Worm (Caenorhabditis elegans) whole organism, L4 larva: ENCODE data around the gene C28F5.1.

ENCODE experiments used
- F10B5.3 ChIP-seq: sonication (generic microtip); optimal IDR thresholded peaks from 2 replicates; lab custom pipeline; 2016; ENCODE audit warnings: mild to moderate bottlenecking, missing genetic modification characterization, missing compliant biosample characterization
- F37D6.2 ChIP-seq: sonication (generic microtip); optimal IDR thresholded peaks from 2 replicates; lab custom pipeline; 2016; ENCODE audit warnings: mild to moderate bottlenecking, missing genetic modification characterization, missing compliant biosample characterization
- R02D3.7 ChIP-seq: fragments of 150-350 bp; sonication (generic microtip); optimal IDR thresholded peaks from 3 replicates; lab custom pipeline; 2014; ENCODE audit warnings: missing biosample characterization, missing genetic modification characterization
- T20F7.1 ChIP-seq: fragments of 200-800 bp; sonication (Bioruptor generic); optimal IDR thresholded peaks from 2 replicates; lab custom pipeline; 2018; ENCODE audit warnings: mild to moderate bottlenecking, missing genetic modification characterization, missing compliant biosample characterization
- T26A8.4 ChIP-seq: fragments of 200-800 bp; sonication (Bioruptor generic); IDR thresholded peaks from 2 replicates; pipeline ENCODE4 v1.3.6; 2022; ENCODE audit warnings: missing genetic modification characterization, missing compliant biosample characterization
- Y105C5A.15 ChIP-seq: fragments of 200-800 bp; sonication (Bioruptor generic); IDR thresholded peaks from 2 replicates; pipeline ENCODE4 v1.3.6; 2022; ENCODE audit warnings: missing genetic modification characterization, missing compliant biosample characterization
- aha-1 ChIP-seq: fragments of 150-350 bp; peaks from one replicate; lab custom pipeline; 2014; ENCODE audit warnings: missing biosample characterization, missing genetic modification characterization
- aly-2 ChIP-seq: sonication (generic microtip); optimal IDR thresholded peaks from 2 replicates; lab custom pipeline; 2018; ENCODE audit warnings: missing biosample characterization, missing genetic modification characterization
- arid-1 ChIP-seq: fragments of 200-800 bp; sonication (Bioruptor generic); conservative IDR thresholded peaks from 2 replicates; pipeline ENCODE4 v1.3.6; 2022; ENCODE audit warnings: missing genetic modification reagents, missing genetic modification characterization, missing compliant biosample characterization
- attf-4 ChIP-seq: sonication (generic microtip); optimal IDR thresholded peaks from 3 replicates; lab custom pipeline; 2017; ENCODE audit warnings: missing biosample characterization, missing genetic modification characterization
- ceh-28 ChIP-seq: fragments of 150-350 bp; optimal IDR thresholded peaks from 2 replicates; lab custom pipeline; 2014; ENCODE audit warnings: missing biosample characterization, missing genetic modification reagents, missing genetic modification characterization
- ceh-32 ChIP-seq: sonication (generic microtip); optimal IDR thresholded peaks from 2 replicates; lab custom pipeline; 2016; ENCODE audit warnings: mild to moderate bottlenecking, missing genetic modification characterization, missing compliant biosample characterization; ENCODE audit not compliant: poor library complexity
- ctbp-1 ChIP-seq: fragments of 200-800 bp; sonication (Bioruptor generic); IDR thresholded peaks from 2 replicates; pipeline ENCODE4 v1.3.6; 2022; ENCODE audit warnings: missing genetic modification reagents, missing genetic modification characterization, missing compliant biosample characterization
- daf-19 ChIP-seq: fragments of 200-800 bp; sonication (Bioruptor generic); conservative IDR thresholded peaks from 2 replicates; pipeline ENCODE4 v1.3.6; 2022; ENCODE audit warnings: missing genetic modification characterization, missing compliant biosample characterization
- daf-8 ChIP-seq: fragments of 200-800 bp; sonication (Bioruptor generic); IDR thresholded peaks from 2 replicates; pipeline ENCODE4 v1.3.6; 2022; ENCODE audit warnings: missing genetic modification characterization, missing compliant biosample characterization
- dmd-6 ChIP-seq: fragments of 200-800 bp; sonication (Bioruptor generic); IDR thresholded peaks from 2 replicates; pipeline ENCODE4 v1.3.6; 2022; ENCODE audit warnings: missing genetic modification reagents, missing genetic modification characterization, missing compliant biosample characterization
- dve-1 ChIP-seq: sonication (generic microtip); optimal IDR thresholded peaks from 2 replicates; lab custom pipeline; 2017; ENCODE audit warnings: antibody characterized with exemption, mild to moderate bottlenecking, missing genetic modification characterization, missing compliant biosample characterization; ENCODE audit not compliant: insufficient read depth
- egl-27 ChIP-seq: sonication (generic microtip); optimal IDR thresholded peaks from 3 replicates; lab custom pipeline; 2017; ENCODE audit warnings: missing biosample characterization, missing genetic modification reagents, missing genetic modification characterization
- egl-43 ChIP-seq: fragments of 200-800 bp; sonication (Bioruptor generic); IDR thresholded peaks from 2 replicates; pipeline ENCODE4 v1.3.6; 2022; ENCODE audit warnings: missing genetic modification reagents, missing genetic modification characterization, missing compliant biosample characterization
- gei-8 ChIP-seq: fragments of 200-800 bp; sonication (Bioruptor generic); optimal IDR thresholded peaks from 2 replicates; lab custom pipeline; 2018; ENCODE audit warnings: mild to moderate bottlenecking, missing genetic modification characterization, missing compliant biosample characterization
- hif-1 ChIP-seq, 2 experiments: sonication (generic microtip); optimal IDR thresholded peaks; 2 replicates each; lab custom pipeline; 2016 to 2017; ENCODE audit warnings: missing compliant biosample characterization in 2 of 2, missing genetic modification characterization in 2 of 2, missing genetic modification reagents in 2 of 2, missing genotype in 2 of 2, mild to moderate bottlenecking in 1 of 2
- hlh-11 ChIP-seq: fragments of 200-800 bp; sonication (Bioruptor generic); optimal IDR thresholded peaks from 2 replicates; lab custom pipeline; 2018; ENCODE audit warnings: mild to moderate bottlenecking, missing genetic modification characterization, missing compliant biosample characterization
- lim-7 ChIP-seq: fragments of 200-800 bp; sonication (Bioruptor generic); IDR thresholded peaks from 2 replicates; pipeline ENCODE4 v1.3.6; 2022; ENCODE audit warnings: missing genetic modification characterization, missing compliant biosample characterization
- lin-1 ChIP-seq: fragments of 200-800 bp; sonication (Bioruptor generic); IDR thresholded peaks from 2 replicates; pipeline ENCODE4 v1.3.6; 2022; ENCODE audit warnings: missing genetic modification reagents, missing genetic modification characterization, missing compliant biosample characterization
- lin-29 ChIP-seq: fragments of 200-800 bp; sonication (Bioruptor generic); IDR thresholded peaks from 2 replicates; pipeline ENCODE4 v1.3.6; 2022; ENCODE audit warnings: missing genetic modification reagents, missing genetic modification characterization, missing compliant biosample characterization
- lsy-2 ChIP-seq, 2 experiments: fragments of 150-350 bp in 1 of 2; sonication (generic microtip) in 1 of 2; optimal IDR thresholded peaks; 2 replicates each; lab custom pipeline; 2014 to 2017; ENCODE audit warnings: missing biosample characterization in 2 of 2, missing genetic modification characterization in 2 of 2
- mdl-1 ChIP-seq, 2 experiments: fragments of 150-350 bp in 1 of 2; sonication (generic microtip) in 1 of 2; optimal IDR thresholded peaks; 2 replicates each; lab custom pipeline; 2014 to 2017; ENCODE audit warnings: missing biosample characterization in 2 of 2, missing genetic modification characterization in 2 of 2
- mep-1 ChIP-seq: fragments of 150-350 bp; sonication (generic microtip); optimal IDR thresholded peaks from 3 replicates; lab custom pipeline; 2014; ENCODE audit warnings: missing biosample characterization, missing genetic modification characterization
- mes-2 ChIP-seq: sonication (generic microtip); optimal IDR thresholded peaks from 2 replicates; lab custom pipeline; 2016; ENCODE audit warnings: missing genotype, mild to moderate bottlenecking, missing genetic modification characterization, missing compliant biosample characterization; ENCODE audit not compliant: poor library complexity, severe bottlenecking
- mxl-3 ChIP-seq: fragments of 200-800 bp; sonication (Bioruptor generic); optimal IDR thresholded peaks from 2 replicates; lab custom pipeline; 2018; ENCODE audit warnings: mild to moderate bottlenecking, missing genetic modification characterization, missing compliant biosample characterization
- nhr-10 ChIP-seq: fragments of 150-350 bp; optimal IDR thresholded peaks from 2 replicates; lab custom pipeline; 2014; ENCODE audit warnings: missing biosample characterization, missing genetic modification characterization
- nhr-102 ChIP-seq: sonication (generic microtip); optimal IDR thresholded peaks from 2 replicates; lab custom pipeline; 2016; ENCODE audit warnings: mild to moderate bottlenecking, missing genetic modification characterization, moderate library complexity, missing compliant biosample characterization
- nhr-11 ChIP-seq: fragments of 150-350 bp; optimal IDR thresholded peaks from 2 replicates; lab custom pipeline; 2014; ENCODE audit warnings: missing biosample characterization, missing genetic modification characterization
- nhr-111 ChIP-seq: fragments of 200-800 bp; sonication (Bioruptor generic); optimal IDR thresholded peaks from 2 replicates; lab custom pipeline; 2018; ENCODE audit warnings: mild to moderate bottlenecking, missing genetic modification characterization, missing compliant biosample characterization
- nhr-28 ChIP-seq: fragments of 150-350 bp; optimal IDR thresholded peaks from 2 replicates; lab custom pipeline; 2014; ENCODE audit warnings: missing biosample characterization, missing genetic modification characterization
- nhr-41 ChIP-seq: fragments of 200-800 bp; sonication (Bioruptor generic); IDR thresholded peaks from 2 replicates; pipeline ENCODE4 v1.3.6; 2022; ENCODE audit warnings: missing genetic modification reagents, missing genetic modification characterization, missing compliant biosample characterization
- nhr-42 ChIP-seq: fragments of 200-800 bp; sonication (Bioruptor generic); IDR thresholded peaks from 2 replicates; pipeline ENCODE4 v1.3.6; 2022; ENCODE audit warnings: missing genetic modification characterization, missing compliant biosample characterization
- pha-4 ChIP-seq, 2 experiments: fragments of 150-350 bp in 1 of 2; fragments of 200-800 bp in 1 of 2; sonication (Bioruptor generic) in 1 of 2; IDR thresholded peaks in 1 of 2; optimal IDR thresholded peaks in 1 of 2; 2 replicates each; pipeline versions ENCODE4 v1.3.6 to Lab custom; 2014 to 2022; ENCODE audit warnings: missing genetic modification characterization in 2 of 2, missing genetic modification reagents in 2 of 2, missing biosample characterization in 1 of 2, missing compliant biosample characterization in 1 of 2
- pqm-1 ChIP-seq: sonication (generic microtip); optimal IDR thresholded peaks from 2 replicates; lab custom pipeline; 2017; ENCODE audit warnings: missing biosample characterization, missing genetic modification characterization
- rbr-2 ChIP-seq: sonication (generic microtip); optimal IDR thresholded peaks from 2 replicates; lab custom pipeline; 2016; ENCODE audit warnings: missing genotype, missing genetic modification characterization, missing compliant biosample characterization
- sdz-12 ChIP-seq: fragments of 200-800 bp; sonication (Bioruptor generic); optimal IDR thresholded peaks from 2 replicates; lab custom pipeline; 2018; ENCODE audit warnings: mild to moderate bottlenecking, missing genetic modification characterization, missing compliant biosample characterization
- skn-1 ChIP-seq: fragments of 150-350 bp; optimal IDR thresholded peaks from 2 replicates; lab custom pipeline; 2014; ENCODE audit warnings: missing biosample characterization, missing genetic modification characterization
- snpc-4 ChIP-seq: fragments of 150-350 bp; optimal IDR thresholded peaks from 2 replicates; lab custom pipeline; 2014; ENCODE audit warnings: missing biosample characterization, missing genetic modification characterization
- unc-130 ChIP-seq: sonication (generic microtip); optimal IDR thresholded peaks from 2 replicates; lab custom pipeline; 2016; ENCODE audit warnings: missing genetic modification reagents, missing genetic modification characterization, missing compliant biosample characterization
- zfp-2 ChIP-seq: sonication (generic microtip); optimal IDR thresholded peaks from 2 replicates; lab custom pipeline; 2016; ENCODE audit warnings: mild to moderate bottlenecking, missing genetic modification characterization, missing compliant biosample characterization
- zfp-3 ChIP-seq: fragments of 200-800 bp; sonication (Bioruptor generic); conservative IDR thresholded peaks from 2 replicates; pipeline ENCODE4 v1.3.6; 2022; ENCODE audit warnings: missing genetic modification reagents, missing genetic modification characterization, missing compliant biosample characterization

Gene C28F5.1

ce11 chrII:7549035-7549434 is 43.9 kb downstream of the C28F5.1 start, which contains the start of gene tph-1:
tph-1 (plus strand) TSS chrII:7549335.
- TF ChIP-seq ceh-28 (tag; lab: Kevin White, UChicago) (no peak), unc-130 (GFP tag; lab: Kevin White, UChicago) (no peak), lin-29 (no peak)
- TF ChIP-seq, all 104 proteins: peak for 0

- TF ChIP-seq daf-8 (GFP tag; lab: Robert Waterston, UW) (no peak), aha-1 (peak; percentile 19)
These were observed 48.7 kb downstream of the C28F5.1 start, which contains the start of gene ZK1290.10 for ce11 chrII:7553806-7554205. ZK1290.10 (minus strand) TSS chrII:7553906.

- TF ChIP-seq aly-2 (no peak), T26A8.4 (GFP tag; lab: Robert Waterston, UW) (no peak), gei-8 (GFP tag; lab: Kevin White, UChicago) (no peak), dmd-6 (GFP tag; lab: Robert Waterston, UW) (peak; percentile 98), lim-7 (GFP tag; lab: Robert Waterston, UW) (no peak), nhr-42 (GFP tag; lab: Robert Waterston, UW) (0 out of 2 replicates have a peak, but pooled peaks have one; percentile 20), Y105C5A.15 (GFP tag; lab: Robert Waterston, UW) (no peak), pqm-1 (tag; lab: Kevin White, UChicago) (peak; percentile 53), F10B5.3 (tag; lab: Kevin White, UChicago) (no peak), F37D6.2 (tag; lab: Kevin White, UChicago) (no peak), hif-1 (tag; optimal IDR thresholded peaks at IDR 0.05; lab: Kevin White, UChicago) (no peak), nhr-41 (GFP tag; lab: Robert Waterston, UW) (peak; percentile 42; the same call in 1 of the 2 replicates), T20F7.1 (GFP tag; lab: Kevin White, UChicago) (peak; percentile 34), R02D3.7 (no peak), attf-4 (tag; lab: Kevin White, UChicago) (no peak), mxl-3 (GFP tag; lab: Kevin White, UChicago) (peak; percentile 31), mes-2 (no peak), mdl-1 (tag; optimal IDR thresholded peaks at IDR 0.05; lab: Kevin White, UChicago) (peak in 1 of 2 experiments; percentile 81), rbr-2 (tag; lab: Kevin White, UChicago) (no peak), lin-29 (no peak), ceh-32 (no peak), pha-4 (GFP tag; IDR thresholded peaks at IDR 0.05; lab: Robert Waterston, UW) (no peak), pha-4 (tag; optimal IDR thresholded peaks at IDR 0.05; lab: Kevin White, UChicago) (no peak), daf-8 (GFP tag; lab: Robert Waterston, UW) (no peak), nhr-10 (tag; lab: Kevin White, UChicago) (no peak), nhr-11 (tag; lab: Kevin White, UChicago) (no peak), arid-1 (GFP tag; lab: Robert Waterston, UW) (no peak), mep-1 (peak; percentile 55), snpc-4 (no peak), egl-43 (no peak), skn-1 (tag; lab: Kevin White, UChicago) (no peak), zfp-2 (tag; lab: Kevin White, UChicago) (no peak), nhr-102 (tag; lab: Kevin White, UChicago) (peak; percentile 66), daf-19 (GFP tag; lab: Robert Waterston, UW) (no peak), nhr-28 (peak; percentile 88), ctbp-1 (GFP tag; lab: Robert Waterston, UW) (no peak), lin-1 (GFP tag; lab: Robert Waterston, UW) (peak; percentile 84), egl-27 (tag; lab: Kevin White, UChicago) (no peak), dve-1 (tag; lab: Kevin White, UChicago) (peak; percentile 91), hlh-11 (tag; lab: Kevin White, UChicago) (peak; percentile 93), sdz-12 (GFP tag; lab: Kevin White, UChicago) (no peak), zfp-3 (0 out of 2 replicates have a peak, but pooled peaks have one; percentile 28), nhr-111 (no peak), lsy-2 (tag; optimal IDR thresholded peaks at IDR 0.05; lab: Kevin White, UChicago) (peak in 1 of 2 experiments; percentile 29)
These were observed 49.7 kb downstream of the C28F5.1 start for ce11 chrII:7554716-7555247.
